Fruit fly (Drosophila melanogaster) whole organism, embryonic: Measurements from ENCODE around the gene CG10337.

Experiments
- Adf1 ChIP-seq: fragments of 200-800 bp; sonication (Bioruptor generic); IDR thresholded peaks from 2 replicates; pipeline ENCODE4 v1.3.6; 2022; ENCODE audit warnings: missing biosample characterization, missing genetic modification characterization
- CG10979 ChIP-seq: fragments of 200-800 bp; sonication (Bioruptor generic); optimal IDR thresholded peaks from 2 replicates; lab custom pipeline; 2018; ENCODE audit warnings: missing biosample characterization, mild to moderate bottlenecking, missing genetic modification characterization, moderate library complexity
- CG11695 ChIP-seq: fragments of 200-800 bp; sonication (Bioruptor generic); IDR thresholded peaks from 3 replicates; pipeline ENCODE4 v1.3.6; 2022; ENCODE audit warnings: missing biosample characterization, missing genetic modification characterization
- CG12744 ChIP-seq: fragments of 200-800 bp; sonication (Bioruptor generic); optimal IDR thresholded peaks from 2 replicates; lab custom pipeline; 2016; ENCODE audit warnings: missing biosample characterization, missing genetic modification characterization
- CG13296 ChIP-seq: fragments of 200-800 bp; sonication (Bioruptor generic); optimal IDR thresholded peaks from 3 replicates; lab custom pipeline; 2018; ENCODE audit warnings: missing biosample characterization, mild to moderate bottlenecking, missing genetic modification characterization
- CG14050 ChIP-seq: fragments of 200-800 bp; sonication (Bioruptor generic); IDR thresholded peaks from 3 replicates; pipeline ENCODE4 v1.3.6; 2022; ENCODE audit warnings: missing biosample characterization, missing genetic modification characterization
- CG14965 ChIP-seq: fragments of 200-800 bp; sonication (Bioruptor generic); optimal IDR thresholded peaks from 2 replicates; lab custom pipeline; 2016; ENCODE audit warnings: missing biosample characterization, missing genetic modification characterization, borderline replicate concordance
- CG17385 ChIP-seq: fragments of 200-800 bp; sonication (Bioruptor generic); optimal IDR thresholded peaks from 3 replicates; lab custom pipeline; 2018; ENCODE audit warnings: missing biosample characterization, mild to moderate bottlenecking, missing genetic modification characterization
- CG18262 ChIP-seq: fragments of 200-800 bp; optimal IDR thresholded peaks from 3 replicates; lab custom pipeline; 2019; ENCODE audit warnings: missing biosample characterization, mild to moderate bottlenecking, missing genetic modification characterization, moderate library complexity
- CG18599 ChIP-seq: fragments of 200-800 bp; sonication (Bioruptor generic); optimal IDR thresholded peaks from 3 replicates; lab custom pipeline; 2017; ENCODE audit warnings: missing biosample characterization, missing genetic modification characterization, mild to moderate bottlenecking, moderate library complexity, missing genetic modification reagents
- CG2116 ChIP-seq: fragments of 200-800 bp; sonication (Bioruptor generic); optimal IDR thresholded peaks from 3 replicates; lab custom pipeline; 2018; ENCODE audit warnings: missing biosample characterization, mild to moderate bottlenecking, missing genetic modification characterization
- CG2678 ChIP-seq: fragments of 200-800 bp; sonication (Bioruptor generic); optimal IDR thresholded peaks from 3 replicates; lab custom pipeline; 2019; ENCODE audit warnings: missing biosample characterization, mild to moderate bottlenecking, missing genetic modification characterization, moderate library complexity
- CG30403 ChIP-seq: fragments of 200-800 bp; sonication (Bioruptor generic); optimal IDR thresholded peaks from 3 replicates; lab custom pipeline; 2016; ENCODE audit warnings: missing biosample characterization, missing genetic modification characterization
- CG31441 ChIP-seq: fragments of 200-800 bp; sonication (Bioruptor generic); IDR thresholded peaks from 2 replicates; pipeline ENCODE4 v1.3.6; 2022; ENCODE audit warnings: missing biosample characterization, missing genetic modification characterization
- CG32767 ChIP-seq: fragments of 200-800 bp; sonication (Bioruptor generic); IDR thresholded peaks from 2 replicates; pipeline ENCODE4 v1.3.6; 2022; ENCODE audit warnings: missing biosample characterization, missing genetic modification characterization
- CG3995 ChIP-seq: fragments of 200-800 bp; sonication (Bioruptor generic); optimal IDR thresholded peaks from 3 replicates; lab custom pipeline; 2016; ENCODE audit warnings: missing biosample characterization, missing genetic modification characterization
- CG5180 ChIP-seq: fragments of 200-800 bp; sonication (Bioruptor generic); optimal IDR thresholded peaks from 3 replicates; lab custom pipeline; 2017; ENCODE audit warnings: missing biosample characterization, missing genetic modification characterization, mild to moderate bottlenecking, moderate library complexity, missing genetic modification reagents
- CG6254 ChIP-seq: fragments of 200-800 bp; sonication (Bioruptor generic); optimal IDR thresholded peaks from 3 replicates; lab custom pipeline; 2017; ENCODE audit warnings: mild to moderate bottlenecking, missing biosample characterization, missing genetic modification reagents, missing genetic modification characterization
- CG6854 ChIP-seq: fragments of 200-800 bp; sonication (Bioruptor generic); optimal IDR thresholded peaks from 3 replicates; lab custom pipeline; 2017; ENCODE audit warnings: missing biosample characterization, mild to moderate bottlenecking, missing genetic modification characterization
- CG8089 ChIP-seq: fragments of 200-800 bp; sonication (Bioruptor generic); optimal IDR thresholded peaks from 3 replicates; lab custom pipeline; 2016; ENCODE audit warnings: missing biosample characterization, missing genetic modification characterization
- CG8944 ChIP-seq: fragments of 200-800 bp; sonication (Bioruptor generic); optimal IDR thresholded peaks from 3 replicates; lab custom pipeline; 2016; ENCODE audit warnings: missing biosample characterization, missing genetic modification characterization
- CTCF ChIP-seq: fragments of 200-800 bp; sonication (Bioruptor generic); optimal IDR thresholded peaks from 2 replicates; lab custom pipeline; 2017; ENCODE audit warnings: missing biosample characterization, mild to moderate bottlenecking, missing genetic modification characterization, moderate library complexity
- Drgx ChIP-seq: fragments of 200-800 bp; sonication (Bioruptor generic); IDR thresholded peaks from 2 replicates; pipeline ENCODE4 v1.3.6; 2022; ENCODE audit warnings: missing biosample characterization, missing genetic modification characterization
- Fer3 ChIP-seq: fragments of 200-800 bp; sonication (Bioruptor generic); optimal IDR thresholded peaks from 2 replicates; lab custom pipeline; 2018; ENCODE audit warnings: missing biosample characterization, mild to moderate bottlenecking, missing genetic modification characterization, moderate library complexity
- HHEX ChIP-seq: fragments of 200-800 bp; sonication (Bioruptor generic); optimal IDR thresholded peaks from 3 replicates; lab custom pipeline; 2017; ENCODE audit warnings: missing biosample characterization, mild to moderate bottlenecking, missing genetic modification characterization, missing genetic modification reagents
- HLH3B ChIP-seq: fragments of 200-800 bp; sonication (Bioruptor generic); IDR thresholded peaks from 2 replicates; pipeline ENCODE4 v1.3.6; 2022; ENCODE audit warnings: missing biosample characterization, missing genetic modification characterization
- HmgD ChIP-seq: fragments of 200-800 bp; sonication (Bioruptor generic); optimal IDR thresholded peaks from 3 replicates; lab custom pipeline; 2016; ENCODE audit warnings: missing biosample characterization, missing genetic modification characterization
- Lpt ChIP-seq: fragments of >200 bp; optimal IDR thresholded peaks from 2 replicates; lab custom pipeline; 2018; ENCODE audit warnings: missing biosample characterization, missing genetic modification characterization
- Nf-YB ChIP-seq: fragments of 200-800 bp; sonication (Bioruptor generic); optimal IDR thresholded peaks from 3 replicates; lab custom pipeline; 2019; ENCODE audit warnings: missing biosample characterization, mild to moderate bottlenecking, missing genetic modification characterization, moderate library complexity
- NfI ChIP-seq: fragments of 200-800 bp; sonication (Bioruptor generic); optimal IDR thresholded peaks from 3 replicates; lab custom pipeline; 2018; ENCODE audit warnings: missing biosample characterization, mild to moderate bottlenecking, missing genetic modification characterization, moderate library complexity
- Stat92E ChIP-seq, 3 experiments: fragments of >200 bp in 2 of 3; fragments of 200-800 bp in 1 of 3; sonication (Bioruptor generic) in 1 of 3; optimal IDR thresholded peaks; 2 replicates each; lab custom pipeline; 2017 to 2019; ENCODE audit warnings: missing biosample characterization in 3 of 3, missing genetic modification characterization in 3 of 3, mild to moderate bottlenecking in 1 of 3, moderate library complexity in 1 of 3
- YL-1 ChIP-seq: fragments of 200-800 bp; sonication (Bioruptor generic); optimal IDR thresholded peaks from 3 replicates; lab custom pipeline; 2017; ENCODE audit warnings: missing biosample characterization, mild to moderate bottlenecking, missing genetic modification characterization
- bab2 ChIP-seq: fragments of 200-800 bp; sonication (Bioruptor generic); optimal IDR thresholded peaks from 2 replicates; lab custom pipeline; 2016; ENCODE audit warnings: missing biosample characterization, missing genetic modification characterization
- croc ChIP-seq: fragments of 200-800 bp; sonication (Bioruptor generic); conservative IDR thresholded peaks from 3 replicates; pipeline ENCODE4 v1.3.6; 2022; ENCODE audit warnings: missing biosample characterization, missing genetic modification characterization
- en ChIP-seq: fragments of 200-800 bp; sonication (Bioruptor generic); optimal IDR thresholded peaks from 2 replicates; lab custom pipeline; 2016; ENCODE audit warnings: missing biosample characterization, missing genetic modification characterization
- fu2 ChIP-seq: fragments of 200-800 bp; sonication (Bioruptor generic); optimal IDR thresholded peaks from 2 replicates; lab custom pipeline; 2016; ENCODE audit warnings: missing biosample characterization, missing genetic modification characterization
- hkb ChIP-seq, 2 experiments: fragments of 200-800 bp in 1 of 2; fragments of >200 bp in 1 of 2; sonication (Bioruptor generic) in 1 of 2; IDR thresholded peaks in 1 of 2; optimal IDR thresholded peaks in 1 of 2; 2 replicates each; pipeline versions ENCODE4 v1.3.6 to Lab custom; 2017 to 2022; ENCODE audit warnings: missing biosample characterization in 1 of 2, missing genetic modification characterization in 1 of 2
- jigr1 ChIP-seq: fragments of 200-800 bp; sonication (Bioruptor generic); IDR thresholded peaks from 3 replicates; pipeline ENCODE4 v1.3.6; 2022; ENCODE audit warnings: missing biosample characterization, missing genetic modification characterization
- luna ChIP-seq: fragments of 200-800 bp; sonication (Bioruptor generic); optimal IDR thresholded peaks from 2 replicates; lab custom pipeline; 2016; ENCODE audit warnings: missing biosample characterization, missing genetic modification characterization
- nerfin-1 ChIP-seq: fragments of 200-800 bp; sonication (Bioruptor generic); optimal IDR thresholded peaks from 3 replicates; lab custom pipeline; 2019; ENCODE audit warnings: missing biosample characterization, mild to moderate bottlenecking, missing genetic modification characterization, moderate library complexity
- nom ChIP-seq: fragments of 200-800 bp; sonication (Bioruptor generic); optimal IDR thresholded peaks from 2 replicates; lab custom pipeline; 2017; ENCODE audit warnings: missing biosample characterization, missing genetic modification characterization, mild to moderate bottlenecking, moderate library complexity, missing genetic modification reagents
- odd ChIP-seq: fragments of 200-800 bp; sonication (Bioruptor generic); optimal IDR thresholded peaks from 2 replicates; lab custom pipeline; 2017; ENCODE audit warnings: missing biosample characterization, mild to moderate bottlenecking, missing genetic modification characterization
- pb ChIP-seq: fragments of 200-800 bp; sonication (Bioruptor generic); optimal IDR thresholded peaks from 3 replicates; lab custom pipeline; 2016; ENCODE audit warnings: missing biosample characterization, missing genetic modification characterization
- rib ChIP-seq: fragments of 200-800 bp; sonication (Bioruptor generic); IDR thresholded peaks from 2 replicates; pipeline ENCODE4 v1.3.6; 2022; ENCODE audit warnings: missing biosample characterization, missing genetic modification characterization
- seq ChIP-seq: fragments of 200-800 bp; sonication (Bioruptor generic); IDR thresholded peaks from 2 replicates; pipeline ENCODE4 v1.3.6; 2022; ENCODE audit warnings: missing biosample characterization, missing genetic modification characterization
- stwl ChIP-seq: fragments of 200-800 bp; sonication (Bioruptor generic); optimal IDR thresholded peaks from 3 replicates; lab custom pipeline; 2018; ENCODE audit warnings: missing biosample characterization, mild to moderate bottlenecking, missing genetic modification characterization, moderate library complexity
- tll ChIP-seq, 2 experiments: fragments of 200-800 bp in 1 of 2; fragments of >200 bp in 1 of 2; sonication (Bioruptor generic) in 1 of 2; optimal IDR thresholded peaks; 2 replicates each; lab custom pipeline; 2017 to 2019; ENCODE audit warnings: missing biosample characterization in 2 of 2, missing genetic modification characterization in 2 of 2, mild to moderate bottlenecking in 1 of 2, moderate library complexity in 1 of 2
- trh ChIP-seq: fragments of 200-800 bp; sonication (Bioruptor generic); optimal IDR thresholded peaks from 2 replicates; lab custom pipeline; 2016; ENCODE audit warnings: missing biosample characterization, missing genetic modification characterization
- ttk ChIP-seq: fragments of 200-800 bp; sonication (Bioruptor generic); IDR thresholded peaks from 2 replicates; pipeline ENCODE4 v2.1.2; 2022; ENCODE audit warnings: missing biosample characterization, missing genetic modification characterization
- wdn ChIP-seq: fragments of 200-800 bp; sonication (Bioruptor generic); IDR thresholded peaks from 2 replicates; pipeline ENCODE4 v1.3.6; 2022; ENCODE audit warnings: missing biosample characterization, missing genetic modification characterization
- zfh1 ChIP-seq: fragments of 200-800 bp; sonication (Bioruptor generic); IDR thresholded peaks from 3 replicates; pipeline ENCODE4 v1.3.6; 2022; ENCODE audit warnings: missing biosample characterization, missing genetic modification characterization

Gene CG10337

DNA sequence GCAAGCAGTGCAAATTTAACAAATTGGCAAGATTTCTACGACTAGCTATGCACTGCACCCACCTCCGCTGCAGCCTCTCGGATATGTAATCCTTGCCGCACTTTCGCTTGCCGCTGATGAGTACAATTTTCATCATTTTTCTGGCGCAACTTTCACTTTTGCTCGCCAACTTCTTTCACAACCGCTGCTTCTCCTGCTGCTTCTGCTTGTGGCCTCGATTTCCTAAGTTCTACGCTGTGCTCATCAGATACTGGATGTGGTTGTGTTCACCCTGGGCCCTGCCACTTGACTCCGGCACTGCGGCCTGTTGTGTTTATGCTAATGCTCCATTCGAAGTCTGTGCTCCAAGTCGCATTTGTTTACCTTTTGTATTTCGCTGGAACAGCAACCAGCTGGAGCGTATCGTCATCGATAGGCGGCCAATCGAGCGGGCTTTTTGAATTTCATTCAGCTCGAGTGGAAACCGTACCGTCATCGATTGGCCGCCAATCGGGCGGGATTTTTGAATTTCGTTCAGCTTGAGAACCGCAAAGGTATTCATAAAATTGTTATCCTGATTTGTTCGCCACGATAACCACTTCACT, 33.3 kb upstream of the CG10337 start, which contains the start of gene Pmvk (continued):
- TF ChIP-seq wdn (GFP tag; lab: Robert Waterston, UW) (no peak), Fer3 (no peak), CG32767 (no peak), CG12744 (no peak), zfh1 (GFP tag; lab: Robert Waterston, UW) (no peak), hkb (optimal IDR thresholded peaks at IDR 0.05; lab: Kevin White, UChicago) (no peak), hkb (GFP tag; IDR thresholded peaks at IDR 0.05; lab: Robert Waterston, UW) (no peak), luna (GFP tag; lab: Kevin White, UChicago) (no peak), ttk (GFP tag; lab: Robert Waterston, UW) (no peak), CG14050 (no peak), CG30403 (GFP tag; lab: Kevin White, UChicago) (no peak), odd (GFP tag; lab: Kevin White, UChicago) (no peak), jigr1 (GFP tag; lab: Robert Waterston, UW) (no peak), CG2678 (tag; lab: Kevin White, UChicago) (no peak), nerfin-1 (no peak), Stat92E (GFP tag; optimal IDR thresholded peaks at IDR 0.05; lab: Kevin White, UChicago) (peak in 1 of 3 experiments; percentile 93), CG3995 (GFP tag; lab: Kevin White, UChicago) (no peak), rib (GFP tag; lab: Robert Waterston, UW) (no peak), CG6854 (no peak), CG2116 (GFP tag; lab: Kevin White, UChicago) (peak; percentile 93), tll (GFP tag; optimal IDR thresholded peaks at IDR 0.05; lab: Kevin White, UChicago) (no peak), CG14965 (GFP tag; lab: Kevin White, UChicago) (no peak), trh (GFP tag; lab: Kevin White, UChicago) (no peak), CG18599 (GFP tag; lab: Kevin White, UChicago) (no peak), HHEX (GFP tag; lab: Kevin White, UChicago) (no peak), CG6254 (GFP tag; lab: Kevin White, UChicago) (no peak), CG11695 (GFP tag; lab: Robert Waterston, UW) (no peak), Drgx (no peak), Adf1 (no peak), YL-1 (GFP tag; lab: Kevin White, UChicago) (peak; percentile 26), en (GFP tag; lab: Kevin White, UChicago) (no peak), CG8944 (GFP tag; lab: Kevin White, UChicago) (no peak), CG10979 (no peak), pb (GFP tag; lab: Kevin White, UChicago) (no peak), Nf-YB (GFP tag; lab: Kevin White, UChicago) (no peak), CG31441 (GFP tag; lab: Robert Waterston, UW) (no peak), CG17385 (no peak), NfI (no peak), croc (GFP tag; lab: Robert Waterston, UW) (no peak), CTCF (GFP tag; lab: Kevin White, UChicago) (no peak), HLH3B (GFP tag; lab: Robert Waterston, UW) (no peak), seq (GFP tag; lab: Robert Waterston, UW) (no peak), Lpt (GFP tag; lab: Kevin White, UChicago) (no peak), CG13296 (GFP tag; lab: Kevin White, UChicago) (no peak), CG18262 (tag; lab: Kevin White, UChicago) (peak; percentile 5), fu2 (GFP tag; lab: Kevin White, UChicago) (no peak), nom (GFP tag; lab: Kevin White, UChicago) (no peak), CG8089 (GFP tag; lab: Kevin White, UChicago) (no peak), CG5180 (GFP tag; lab: Kevin White, UChicago) (no peak), stwl (tag; lab: Kevin White, UChicago) (no peak), bab2 (GFP tag; lab: Kevin White, UChicago) (no peak), HmgD (GFP tag; lab: Kevin White, UChicago) (no peak)
